Fruit fly (Drosophila melanogaster): Measurements from ENCODE around the gene CG34150.

Gene CG34150

dm6 chr3R:24771273-24772231 lies 42.5 kb upstream of the CG34150 start, which contains the start of gene CG42331 (continued):
- TF ChIP-seq Rfx (GFP tag; IDR thresholded peaks at IDR 0.05) (peak; percentile 53; the same call in 1 of the 2 replicates), Neu2 (GFP tag; optimal IDR thresholded peaks at IDR 0.05; ENCODE audit: borderline replicate concordance) (no peak), CG34422 (GFP tag; IDR thresholded peaks at IDR 0.05) (0 out of 3 replicates have a peak, but pooled peaks have one; percentile 50), CG11695 (GFP tag; IDR thresholded peaks at IDR 0.05) (peak; percentile 62; the same call in 2 of the 3 replicates), CG5245 (GFP tag; optimal IDR thresholded peaks at IDR 0.05) (peak; percentile 23), lmd (GFP tag; IDR thresholded peaks at IDR 0.05) (peak; percentile 50), peb (GFP tag; IDR thresholded peaks at IDR 0.05) (no peak), Vsx1 (GFP tag; optimal IDR thresholded peaks at IDR 0.05) (peak; percentile 7), wor (GFP tag; IDR thresholded peaks at IDR 0.05) (0 out of 2 replicates have a peak, but pooled peaks have one; percentile 15), CG2202 (tag; optimal IDR thresholded peaks at IDR 0.05) (no peak), gt (GFP tag; IDR thresholded peaks at IDR 0.05) (no peak), lilli (GFP tag; optimal IDR thresholded peaks at IDR 0.05) (peak; percentile 64), CG12769 (tag; optimal IDR thresholded peaks at IDR 0.05) (peak; percentile 76), her (GFP tag; optimal IDR thresholded peaks at IDR 0.05) (peak; percentile 45), CG34376 (GFP tag; optimal IDR thresholded peaks at IDR 0.05) (peak; percentile 80), Ets65A (GFP tag) (peak; percentile 64), CG8089 (GFP tag; optimal IDR thresholded peaks at IDR 0.05) (no peak), bcd (GFP tag; optimal IDR thresholded peaks at IDR 0.05) (peak; percentile 38), CG31224 (GFP tag; IDR thresholded peaks at IDR 0.05) (no peak), Doc3 (GFP tag; IDR thresholded peaks at IDR 0.05; ENCODE audit: partially characterized antibody) (no peak), CG13775 (GFP tag; optimal IDR thresholded peaks at IDR 0.05) (peak; percentile 4), CG31365 (tag; optimal IDR thresholded peaks at IDR 0.05) (no peak), CG3407 (GFP tag; optimal IDR thresholded peaks at IDR 0.05) (no peak), CG7372 (GFP tag; IDR thresholded peaks at IDR 0.05) (peak; percentile 30), rib (GFP tag; IDR thresholded peaks at IDR 0.05) (no peak), CG9817 (tag; optimal IDR thresholded peaks at IDR 0.05) (peak; percentile 59), CG17829 (tag; optimal IDR thresholded peaks at IDR 0.05) (peak; percentile 42), croc (GFP tag; conservative IDR thresholded peaks at IDR 0.05) (peak; percentile 37; the same call in 2 of the 3 replicates), HLH54F (GFP tag; optimal IDR thresholded peaks at IDR 0.05) (no peak), Poxn (GFP tag; IDR thresholded peaks at IDR 0.05) (no peak), CG12071 (GFP tag; optimal IDR thresholded peaks at IDR 0.05) (peak; percentile 18), hb (GFP tag; IDR thresholded peaks at IDR 0.05; ENCODE audit: partially characterized antibody) (no peak), CoRest (tag; optimal IDR thresholded peaks at IDR 0.05) (peak; percentile 73), CG16815 (GFP tag; optimal IDR thresholded peaks at IDR 0.05) (no peak), wdn (GFP tag; IDR thresholded peaks at IDR 0.05) (no peak), CG14441 (GFP tag; IDR thresholded peaks at IDR 0.05) (peak; percentile 65; the same call in 1 of the 2 replicates), ac (GFP tag; optimal IDR thresholded peaks at IDR 0.05) (no peak), CG11456 (GFP tag; IDR thresholded peaks at IDR 0.05) (no peak), GATAe (GFP tag; conservative IDR thresholded peaks at IDR 0.05) (peak; percentile 55; the same call in 1 of the 2 replicates), cad (GFP tag; optimal IDR thresholded peaks at IDR 0.05) (no peak), prd (optimal IDR thresholded peaks at IDR 0.05) (no peak), prd (GFP tag; IDR thresholded peaks at IDR 0.05) (0 out of 3 replicates have a peak, but pooled peaks have one; percentile 38), CHES-1-like (GFP tag; optimal IDR thresholded peaks at IDR 0.05) (peak; percentile 17), CG4820 (GFP tag; optimal IDR thresholded peaks at IDR 0.05) (peak; percentile 54), gsb (GFP tag; IDR thresholded peaks at IDR 0.05) (no peak), CG15696 (tag; optimal IDR thresholded peaks at IDR 0.05) (no peak), sd (tag; optimal IDR thresholded peaks at IDR 0.05) (peak; percentile 17), stwl (tag; optimal IDR thresholded peaks at IDR 0.05) (no peak), sens (GFP tag) (peak; percentile 87)

Measured in whole organism, embryonic.